Worm (Caenorhabditis elegans) whole organism, midembryonic: ENCODE measurements around the gene nspg-14.

ENCODE experiments used
- T22C8.4 ChIP-seq: fragments of 200-800 bp; sonication (Bioruptor generic); IDR thresholded peaks from 2 replicates; pipeline ENCODE4 v1.3.6; 2022; ENCODE audit warnings: missing genetic modification characterization, missing compliant biosample characterization
- flt-1 ChIP-seq: fragments of 200-800 bp; sonication (Bioruptor generic); IDR thresholded peaks from 2 replicates; pipeline ENCODE4 v1.3.6; 2022; ENCODE audit warnings: missing genetic modification characterization, missing compliant biosample characterization
- klf-2 ChIP-seq: fragments of 200-800 bp; sonication (Bioruptor generic); conservative IDR thresholded peaks from 2 replicates; pipeline ENCODE4 v1.3.6; 2022; ENCODE audit warnings: missing genetic modification reagents, missing genetic modification characterization, missing compliant biosample characterization
- med-1 ChIP-seq: sonication (generic microtip); optimal IDR thresholded peaks from 2 replicates; lab custom pipeline; 2017; ENCODE audit warnings: missing genetic modification characterization, mild to moderate bottlenecking, missing compliant biosample characterization, antibody characterized with exemption, missing genetic modification reagents; ENCODE audit not compliant: insufficient read depth
- tab-1 ChIP-seq: fragments of 200-800 bp; sonication (Bioruptor generic); IDR thresholded peaks from 2 replicates; pipeline ENCODE4 v1.3.6; 2022; ENCODE audit warnings: missing genetic modification characterization, missing compliant biosample characterization
- ztf-23 ChIP-seq: fragments of 200-800 bp; sonication (Bioruptor generic); IDR thresholded peaks from 2 replicates; pipeline ENCODE4 v1.3.6; 2022; ENCODE audit warnings: missing genetic modification reagents, missing genetic modification characterization, missing compliant biosample characterization

ce11 chrX:5207819-5208218 lies 45.0 kb upstream of the nspg-14 start:
- TF ChIP-seq T22C8.4 (GFP tag; lab: Robert Waterston, UW), result no peak
- TF ChIP-seq klf-2 (GFP tag; lab: Robert Waterston, UW), result no peak
- TF ChIP-seq flt-1, result 0 out of 2 replicates have a peak, but pooled peaks have one; percentile 30
- TF ChIP-seq med-1 (GFP tag; lab: Kevin White, UChicago), result no peak
- TF ChIP-seq ztf-23, result no peak
- no peak for TF ChIP-seq tab-1 (GFP tag; lab: Robert Waterston, UW)
